Fruit fly (Drosophila melanogaster): Measurements from ENCODE around the gene Oseg1.

- TF ChIP-seq pad (GFP tag; optimal IDR thresholded peaks at IDR 0.05) (no peak), CG1620 (GFP tag; optimal IDR thresholded peaks at IDR 0.05) (no peak), kay (GFP tag; ENCODE audit: borderline replicate concordance) (no peak), toe (GFP tag; optimal IDR thresholded peaks at IDR 0.05) (no peak), CG12768 (GFP tag; optimal IDR thresholded peaks at IDR 0.05) (no peak), CG7101 (tag; optimal IDR thresholded peaks at IDR 0.05) (no peak), Crg-1 (GFP tag; optimal IDR thresholded peaks at IDR 0.05) (no peak), CG14711 (tag; optimal IDR thresholded peaks at IDR 0.05) (no peak), tj (GFP tag; optimal IDR thresholded peaks at IDR 0.05) (no peak), CG11617 (GFP tag; optimal IDR thresholded peaks at IDR 0.05) (no peak), Clk (GFP tag; optimal IDR thresholded peaks at IDR 0.05) (no peak)
Observed at dm6 chr3L:8379161-8379560, 33.5 kb downstream of the Oseg1 start.

All from whole organism, adult.